Worm (Caenorhabditis elegans): Measurements from ENCODE around the gene let-653.

ce11 chrIV:11864226-11864625 is 21.2 kb upstream of the let-653 start, which contains the start of gene trpa-1:
- TF ChIP-seq unc-39 (tag; optimal IDR thresholded peaks at IDR 0.05) (no peak), elt-3 (tag; optimal IDR thresholded peaks at IDR 0.05) (no peak), snpc-4 (tag; optimal IDR thresholded peaks at IDR 0.05) (no peak), unc-120 (tag; optimal IDR thresholded peaks at IDR 0.05; ENCODE audit: poor library complexity, severe bottlenecking) (no peak)
